Worm (Caenorhabditis elegans): ENCODE measurements around the gene moc-2.

The moc-2 gene

ce11 chrV:6517305-6518224, 13.6 kb upstream of the moc-2 start (continued):
- TF ChIP-seq lsy-2 (tag; optimal IDR thresholded peaks at IDR 0.05): peak in 1 of 2 experiments; percentile 68
- TF ChIP-seq rbr-2 (tag; optimal IDR thresholded peaks at IDR 0.05): no peak
- TF ChIP-seq php-3 (GFP tag; IDR thresholded peaks at IDR 0.05): 0 out of 2 replicates have a peak, but pooled peaks have one; percentile 18
- TF ChIP-seq tra-1 (GFP tag; IDR thresholded peaks at IDR 0.05): no peak
- no peak for TF ChIP-seq R02D3.7 (tag; optimal IDR thresholded peaks at IDR 0.05)
- TF ChIP-seq nhr-111 (GFP tag; optimal IDR thresholded peaks at IDR 0.05): no peak
- TF ChIP-seq F49E8.2 (tag; optimal IDR thresholded peaks at IDR 0.05; ENCODE audit: borderline replicate concordance): no peak
- TF ChIP-seq hlh-11 (tag; optimal IDR thresholded peaks at IDR 0.05): peak; percentile 56
- 0 out of 2 replicates have a peak, but pooled peaks have one; percentile 21 for TF ChIP-seq ctbp-1 (GFP tag; IDR thresholded peaks at IDR 0.05)

ce11 chrV:6516491-6517304, 12.7 kb upstream of the moc-2 start, which contains the start of gene mdh-1:
Gene mdh-1, minus strand, starts transcription at chrV:6516526.
- TF ChIP-seq gei-8 (GFP tag; optimal IDR thresholded peaks at IDR 0.05) (no peak), unc-130 (GFP tag; optimal IDR thresholded peaks at IDR 0.05) (no peak), madf-9 (GFP tag; conservative IDR thresholded peaks at IDR 0.05) (0 out of 2 replicates have a peak, but pooled peaks have one; percentile 5), set-16 (GFP tag; IDR thresholded peaks at IDR 0.05) (no peak), mdl-1 (tag; optimal IDR thresholded peaks at IDR 0.05) (no peak), ceh-44 (GFP tag; IDR thresholded peaks at IDR 0.05) (no peak), spr-3 (GFP tag; optimal IDR thresholded peaks at IDR 0.05) (no peak), pha-4 (GFP tag; IDR thresholded peaks at IDR 0.05) (no peak), pha-4 (tag; optimal IDR thresholded peaks at IDR 0.05) (no peak), mep-1 (tag; optimal IDR thresholded peaks at IDR 0.05) (peak; percentile 12), mxl-3 (GFP tag; optimal IDR thresholded peaks at IDR 0.05) (no peak), T20F7.1 (GFP tag; optimal IDR thresholded peaks at IDR 0.05) (no peak), spr-1 (tag; optimal IDR thresholded peaks at IDR 0.05) (no peak), daf-19 (GFP tag; conservative IDR thresholded peaks at IDR 0.05) (no peak), dmd-6 (GFP tag; IDR thresholded peaks at IDR 0.05) (no peak), daf-16 (GFP tag; optimal IDR thresholded peaks at IDR 0.05) (no peak), daf-16 (tag; optimal IDR thresholded peaks at IDR 0.05) (peak; percentile 46), saeg-2 (GFP tag; IDR thresholded peaks at IDR 0.05) (no peak), jun-1 (tag; optimal IDR thresholded peaks at IDR 0.05) (no peak), pqm-1 (tag; optimal IDR thresholded peaks at IDR 0.05) (peak; percentile 10), zip-2 (tag; optimal IDR thresholded peaks at IDR 0.05) (no peak), skn-1 (tag; optimal IDR thresholded peaks at IDR 0.05) (no peak), nhr-41 (GFP tag; IDR thresholded peaks at IDR 0.05) (no peak), Y48G9A.11 (GFP tag; IDR thresholded peaks at IDR 0.05) (no peak), nhr-6 (tag; optimal IDR thresholded peaks at IDR 0.05) (no peak), rbr-2 (tag; optimal IDR thresholded peaks at IDR 0.05) (no peak), lim-7 (GFP tag; IDR thresholded peaks at IDR 0.05) (0 out of 2 replicates have a peak, but pooled peaks have one; percentile 25), dpl-1 (GFP tag; optimal IDR thresholded peaks at IDR 0.05) (peak; percentile 39), D1046.2 (GFP tag; IDR thresholded peaks at IDR 0.05) (no peak), Y5F2A.4 (GFP tag; optimal IDR thresholded peaks at IDR 0.05) (no peak), ZK337.2 (GFP tag; IDR thresholded peaks at IDR 0.05) (no peak), nhr-102 (tag; optimal IDR thresholded peaks at IDR 0.05) (no peak), dve-1 (tag; optimal IDR thresholded peaks at IDR 0.05; ENCODE audit: insufficient read depth) (no peak), R02D3.7 (tag; optimal IDR thresholded peaks at IDR 0.05) (no peak), vab-7 (GFP tag; IDR thresholded peaks at IDR 0.05) (no peak), lin-38 (GFP tag; IDR thresholded peaks at IDR 0.05) (no peak; the same call in 1 of the 2 replicates), nhr-48 (tag; optimal IDR thresholded peaks at IDR 0.05) (no peak), dmd-8 (GFP tag; IDR thresholded peaks at IDR 0.05) (no peak), mes-2 (tag; optimal IDR thresholded peaks at IDR 0.05; ENCODE audit: poor library complexity, severe bottlenecking) (peak; percentile 9)

Measured in whole organism, L4 larva.